Worm (Caenorhabditis elegans) whole organism, young adult: Measurements from ENCODE around the gene H04D03.4.

ENCODE experiments used
- F22D6.2 ChIP-seq: sonication (generic microtip); optimal IDR thresholded peaks from 2 replicates; lab custom pipeline; 2016; ENCODE audit warnings: mild to moderate bottlenecking, missing genetic modification characterization, missing compliant biosample characterization
- F39B2.1 ChIP-seq: fragments of 200-800 bp; sonication (Bioruptor generic); IDR thresholded peaks from 2 replicates; pipeline ENCODE4 v1.3.6; 2022; ENCODE audit warnings: missing genetic modification reagents, missing genetic modification characterization, missing compliant biosample characterization
- F49E8.2 ChIP-seq: sonication (generic microtip); optimal IDR thresholded peaks from 3 replicates; lab custom pipeline; 2017; ENCODE audit warnings: missing genetic modification characterization, mild to moderate bottlenecking, missing compliant biosample characterization, antibody characterized with exemption, moderate library complexity; ENCODE audit not compliant: insufficient read depth
- F57C9.4 ChIP-seq: sonication (generic microtip); optimal IDR thresholded peaks from 2 replicates; lab custom pipeline; 2017; ENCODE audit warnings: mild to moderate bottlenecking, missing genetic modification characterization, missing compliant biosample characterization
- Y53F4B.3 ChIP-seq: fragments of 200-800 bp; sonication (Bioruptor generic); IDR thresholded peaks from 2 replicates; pipeline ENCODE4 v1.3.6; 2022; ENCODE audit warnings: missing genetic modification reagents, missing genetic modification characterization, missing compliant biosample characterization
- Y56A3A.18 ChIP-seq: fragments of 200-800 bp; sonication (Bioruptor generic); IDR thresholded peaks from 2 replicates; pipeline ENCODE4 v1.3.6; 2022; ENCODE audit warnings: missing genetic modification reagents, missing genetic modification characterization, missing compliant biosample characterization
- Y67H2A.10 ChIP-seq: fragments of 200-800 bp; sonication (Bioruptor generic); conservative IDR thresholded peaks from 2 replicates; pipeline ENCODE4 v1.3.6; 2022; ENCODE audit warnings: missing genetic modification reagents, missing genetic modification characterization, missing compliant biosample characterization
- Y95B8A.8 ChIP-seq: fragments of 200-800 bp; sonication (Bioruptor generic); IDR thresholded peaks from 2 replicates; pipeline ENCODE4 v1.3.6; 2022; ENCODE audit warnings: missing genetic modification reagents, missing genetic modification characterization, missing compliant biosample characterization
- bed-2 ChIP-seq: fragments of 200-800 bp; sonication (Bioruptor generic); IDR thresholded peaks from 2 replicates; pipeline ENCODE4 v1.3.6; 2022; ENCODE audit warnings: missing genetic modification reagents, missing genetic modification characterization, missing compliant biosample characterization
- cebp-1 ChIP-seq, 2 experiments: fragments of 200-800 bp in 1 of 2; sonication (Bioruptor generic) in 1 of 2; sonication (generic microtip) in 1 of 2; IDR thresholded peaks in 1 of 2; optimal IDR thresholded peaks in 1 of 2; 2 replicates each; pipeline versions ENCODE4 v1.3.6 to Lab custom; 2017 to 2022; ENCODE audit warnings: missing compliant biosample characterization in 2 of 2, missing genetic modification characterization in 2 of 2, mild to moderate bottlenecking in 1 of 2, missing genetic modification reagents in 1 of 2, moderate library complexity in 1 of 2
- ceh-58 ChIP-seq: fragments of 200-800 bp; sonication (Bioruptor generic); IDR thresholded peaks from 2 replicates; pipeline ENCODE4 v1.3.6; 2022; ENCODE audit warnings: missing genetic modification characterization, missing compliant biosample characterization
- chd-7 ChIP-seq: sonication (generic microtip); optimal IDR thresholded peaks from 2 replicates; lab custom pipeline; 2016; ENCODE audit warnings: mild to moderate bottlenecking, missing genetic modification characterization, moderate library complexity, missing compliant biosample characterization
- dpl-1 ChIP-seq: fragments of 150-350 bp; optimal IDR thresholded peaks from 2 replicates; lab custom pipeline; 2014; ENCODE audit warnings: missing biosample characterization, missing genetic modification reagents, missing genetic modification characterization
- egl-18 ChIP-seq: fragments of 200-800 bp; sonication (Bioruptor generic); IDR thresholded peaks from 2 replicates; pipeline ENCODE4 v1.3.6; 2022; ENCODE audit warnings: missing genetic modification reagents, missing genetic modification characterization, missing compliant biosample characterization
- egrh-3 ChIP-seq: fragments of 200-800 bp; sonication (Bioruptor generic); IDR thresholded peaks from 2 replicates; pipeline ENCODE4 v1.3.6; 2022; ENCODE audit warnings: missing genetic modification reagents, missing genetic modification characterization, missing compliant biosample characterization
- gei-17 ChIP-seq: fragments of 200-800 bp; sonication (Bioruptor generic); optimal IDR thresholded peaks from 2 replicates; lab custom pipeline; 2018; ENCODE audit warnings: mild to moderate bottlenecking, missing genetic modification characterization, missing compliant biosample characterization
- him-1 ChIP-seq: sonication (generic microtip); optimal IDR thresholded peaks from 2 replicates; lab custom pipeline; 2016; ENCODE audit warnings: missing genotype, missing genetic modification reagents, missing genetic modification characterization, missing compliant biosample characterization
- madf-6 ChIP-seq: fragments of 200-800 bp; sonication (Bioruptor generic); IDR thresholded peaks from 2 replicates; pipeline ENCODE4 v1.3.6; 2022; ENCODE audit warnings: missing genetic modification reagents, missing genetic modification characterization, missing compliant biosample characterization
- mxl-1 ChIP-seq: sonication (generic microtip); optimal IDR thresholded peaks from 2 replicates; lab custom pipeline; 2016; ENCODE audit warnings: missing genetic modification characterization, missing compliant biosample characterization
- nfya-1 ChIP-seq: sonication (generic microtip); optimal IDR thresholded peaks from 2 replicates; lab custom pipeline; 2017; ENCODE audit warnings: antibody characterized with exemption, missing compliant biosample characterization, missing genetic modification characterization, borderline replicate concordance; ENCODE audit not compliant: insufficient read depth
- pha-4 ChIP-seq: fragments of 150-350 bp; sonication (generic microtip); optimal IDR thresholded peaks from 2 replicates; lab custom pipeline; 2014; ENCODE audit warnings: missing biosample characterization, missing genetic modification reagents, missing genetic modification characterization
- repo-1 ChIP-seq: sonication (generic microtip); optimal IDR thresholded peaks from 2 replicates; lab custom pipeline; 2017; ENCODE audit warnings: mild to moderate bottlenecking, missing genetic modification characterization, missing compliant biosample characterization
- snpc-3.4 ChIP-seq: sonication (generic microtip); optimal IDR thresholded peaks from 2 replicates; lab custom pipeline; 2017; ENCODE audit warnings: missing genetic modification characterization, mild to moderate bottlenecking, missing compliant biosample characterization, antibody characterized with exemption, moderate library complexity, missing genotype, missing genetic modification reagents
- tbp1 ChIP-seq: fragments of 200-800 bp; sonication (Bioruptor generic); optimal IDR thresholded peaks from 2 replicates; lab custom pipeline; 2018; ENCODE audit warnings: mild to moderate bottlenecking, missing genetic modification characterization, missing compliant biosample characterization
- unc-130 ChIP-seq: sonication (generic microtip); optimal IDR thresholded peaks from 2 replicates; lab custom pipeline; 2016; ENCODE audit warnings: missing genetic modification reagents, missing genetic modification characterization, missing compliant biosample characterization
- xnd-1 ChIP-seq: sonication (generic microtip); optimal IDR thresholded peaks from 2 replicates; lab custom pipeline; 2016; ENCODE audit warnings: missing genotype, missing genetic modification reagents, missing genetic modification characterization, missing compliant biosample characterization
- zfh-2 ChIP-seq: fragments of 200-800 bp; sonication (Bioruptor generic); conservative IDR thresholded peaks from 2 replicates; pipeline ENCODE4 v1.3.6; 2022; ENCODE audit warnings: missing genetic modification reagents, missing genetic modification characterization, missing compliant biosample characterization
- ztf-25 ChIP-seq: fragments of 200-800 bp; sonication (Bioruptor generic); IDR thresholded peaks from 2 replicates; pipeline ENCODE4 v1.3.6; 2022; ENCODE audit warnings: missing genetic modification reagents, missing genetic modification characterization, missing compliant biosample characterization

H04D03.4 gene

ce11 chrIII:10407198-10407663 lies 43.7 kb downstream of the H04D03.4 start, which contains the start of gene hat-1 (continued):
- peak; percentile 87 for TF ChIP-seq repo-1
- no peak for TF ChIP-seq mxl-1
- TF ChIP-seq F22D6.2 (tag; lab: Kevin White, UChicago): peak; percentile 63
- TF ChIP-seq chd-7 (tag; lab: Kevin White, UChicago): peak; percentile 90
- TF ChIP-seq snpc-3.4 (tag; lab: Kevin White, UChicago): peak; percentile 78
- peak; percentile 77 for TF ChIP-seq unc-130
- no peak for TF ChIP-seq F39B2.1 (GFP tag; lab: Robert Waterston, UW)
- no peak for TF ChIP-seq F57C9.4
- no peak for TF ChIP-seq bed-2
- TF ChIP-seq F49E8.2 (tag; lab: Kevin White, UChicago): peak; percentile 79

ce11 chrIII:10404918-10405317 lies 46.0 kb downstream of the H04D03.4 start, which contains the start of the genes M03C11.3 and chl-1:
Gene M03C11.3 (plus strand): TSS chrIII:10405070.
Gene chl-1 (minus strand): TSS chrIII:10405240.
- TF ChIP-seq zfh-2 (GFP tag; lab: Robert Waterston, UW): peak; percentile 38; the same call in 1 of the 2 replicates
- no peak for TF ChIP-seq cebp-1 (GFP tag; IDR thresholded peaks at IDR 0.05; lab: Robert Waterston, UW)
- no peak for TF ChIP-seq cebp-1 (tag; optimal IDR thresholded peaks at IDR 0.05; lab: Kevin White, UChicago)
- TF ChIP-seq Y56A3A.18 (GFP tag; lab: Robert Waterston, UW): peak; percentile 51; the same call in 1 of the 2 replicates
- TF ChIP-seq chd-7 (tag; lab: Kevin White, UChicago): peak; percentile 16

- TF ChIP-seq ceh-58 (0 out of 2 replicates have a peak, but pooled peaks have one; percentile 18), nfya-1 (tag; lab: Kevin White, UChicago) (no peak), Y95B8A.8 (GFP tag; lab: Robert Waterston, UW) (no peak), him-1 (tag; lab: Kevin White, UChicago) (no peak), egrh-3 (GFP tag; lab: Robert Waterston, UW) (peak; percentile 32; the same call in 1 of the 2 replicates), mxl-1 (no peak), Y53F4B.3 (GFP tag; lab: Robert Waterston, UW) (no peak), tbp1 (no peak), madf-6 (GFP tag; lab: Robert Waterston, UW) (no peak), zfh-2 (GFP tag; lab: Robert Waterston, UW) (peak; percentile 61), pha-4 (tag; lab: Kevin White, UChicago) (no peak), ztf-25 (GFP tag; lab: Robert Waterston, UW) (no peak)
- TF ChIP-seq, all 124 proteins: peak for 3
Measured at ce11 chrIII:10398919-10399318, 52.0 kb downstream of the H04D03.4 start.

ce11 chrIII:10396891-10397502 lies 53.9 kb downstream of the H04D03.4 start:
- TF ChIP-seq gei-17 (GFP tag; lab: Kevin White, UChicago) (no peak), egl-18 (GFP tag; lab: Robert Waterston, UW) (no peak), Y67H2A.10 (no peak), xnd-1 (no peak), Y53F4B.3 (GFP tag; lab: Robert Waterston, UW) (no peak), dpl-1 (GFP tag; lab: Kevin White, UChicago) (no peak), him-1 (tag; lab: Kevin White, UChicago) (no peak)
